Worm (Caenorhabditis elegans): ENCODE results near the gene str-90.

- no peak for TF ChIP-seq nhr-25 (tag; optimal IDR thresholded peaks at IDR 0.05; ENCODE audit: borderline replicate concordance, insufficient read depth)
- no peak for TF ChIP-seq nhr-11 (tag; optimal IDR thresholded peaks at IDR 0.05)
- no peak for TF ChIP-seq mdl-1 (tag; optimal IDR thresholded peaks at IDR 0.05)
- TF ChIP-seq ceh-82 (tag; optimal IDR thresholded peaks at IDR 0.05): no peak
- TF ChIP-seq daf-8 (GFP tag; IDR thresholded peaks at IDR 0.05): no peak
These were observed 35.3 kb upstream of the str-90 start, which contains the start of gene str-140 for ce11 chrV:8067800-8068199.

Measured in whole organism, L4 larva.